Worm (Caenorhabditis elegans) whole organism, dauer: ENCODE results near the gene cyb-3.
"Not testable (repeated sequence)": the region's sequence is repeated elsewhere in the genome, so short reads cannot be mapped to it uniquely, and the experiment has no call there.

Experiments used
- unc-62 ChIP-seq: sonication (generic microtip); optimal IDR thresholded peaks from 2 replicates; lab custom pipeline; 2017; ENCODE audit warnings: missing biosample characterization, missing genetic modification reagents, missing genetic modification characterization

The cyb-3 gene

DNA sequence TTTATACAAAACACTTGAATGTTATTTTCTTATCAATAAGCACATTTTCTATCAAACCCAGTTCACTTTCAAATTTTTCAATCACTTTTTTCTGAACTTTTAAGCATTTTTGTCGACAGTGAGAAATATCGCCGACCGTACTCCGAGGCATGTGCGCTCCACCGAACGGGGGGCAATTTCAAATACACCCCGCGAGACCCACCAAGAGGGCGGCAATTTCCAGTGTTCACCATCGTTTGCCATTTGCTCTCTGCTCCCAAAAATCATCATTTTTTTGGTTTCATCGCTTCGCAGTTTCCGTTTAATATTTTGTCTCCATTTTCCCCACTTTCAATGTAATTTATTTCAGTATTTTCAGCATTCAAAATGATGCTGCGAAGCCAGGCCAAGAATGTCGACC lies at the start of gene cyb-3:
Gene cyb-3 (plus strand): TSS at position 350 of the 400 bp plus-strand sequence.
- no peak for TF ChIP-seq unc-62

DNA sequence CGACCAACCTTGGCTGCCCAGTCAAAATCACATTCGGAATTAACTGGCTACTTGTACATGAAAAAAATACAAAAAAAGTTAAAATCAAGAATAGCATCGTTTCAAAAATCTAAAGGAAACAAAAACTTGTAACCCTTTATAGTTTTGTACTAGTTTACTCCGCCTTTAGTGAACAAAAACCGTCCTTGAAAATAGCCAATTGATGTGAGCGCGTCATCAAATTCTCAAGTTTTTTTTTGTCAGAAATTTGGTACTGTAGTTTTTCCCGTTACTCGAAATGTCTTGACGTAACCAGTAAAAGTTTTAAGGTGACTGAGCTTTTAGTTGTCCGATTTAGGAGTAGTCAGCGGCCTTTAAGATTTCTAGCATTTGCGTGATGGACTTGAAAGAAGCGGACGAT lies 48.2 kb upstream of the cyb-3 start, which contains the start of gene C29F3.3:
Gene C29F3.3 (minus strand): TSS at position 101 of the 400 bp plus-strand sequence.
- no peak for TF ChIP-seq unc-62

DNA sequence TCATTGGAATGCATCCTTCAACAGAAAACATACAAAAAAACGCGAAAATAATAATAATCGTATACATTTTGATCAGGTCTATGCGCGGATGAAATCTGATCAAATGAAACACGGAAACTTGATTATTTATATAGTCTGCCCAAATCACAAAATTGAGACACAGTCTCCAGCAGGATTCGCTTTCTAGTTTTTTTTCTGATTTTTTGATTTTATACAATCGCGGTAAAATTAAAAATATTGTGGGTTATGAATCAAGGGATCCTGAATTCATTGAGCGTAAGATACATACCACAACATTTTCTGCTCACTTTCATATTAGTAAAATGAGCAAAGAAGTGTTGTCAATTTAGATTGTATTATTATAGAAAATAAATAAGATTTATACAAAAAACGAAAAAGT lies 46.5 kb upstream of the cyb-3 start, which contains the start of gene clec-230:
Gene clec-230 (minus strand): TSS at position 101 of the 400 bp plus-strand sequence.
- no peak for TF ChIP-seq unc-62

DNA sequence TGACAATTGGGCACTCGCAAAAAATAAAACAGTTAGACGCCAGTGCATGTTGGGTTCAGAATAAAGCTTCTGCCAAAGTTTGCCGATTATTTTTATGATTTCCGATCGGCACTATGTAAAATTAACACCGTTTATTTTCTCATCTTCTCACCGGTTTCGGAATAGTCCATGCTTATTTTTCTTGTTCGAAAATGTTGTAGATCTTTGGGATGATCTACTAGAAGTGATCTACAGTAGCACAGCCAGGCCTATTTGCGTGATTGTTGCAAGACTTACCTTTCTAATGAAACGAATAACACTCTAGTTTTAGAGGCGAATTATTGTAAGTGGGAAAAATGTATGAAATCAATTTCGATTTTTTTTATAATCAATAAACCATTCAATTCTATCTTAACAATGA lies 44.9 kb upstream of the cyb-3 start, which contains the start of gene clec-231:
Gene clec-231 (minus strand): TSS at position 101 of the 400 bp plus-strand sequence.
- no peak for TF ChIP-seq unc-62

DNA sequence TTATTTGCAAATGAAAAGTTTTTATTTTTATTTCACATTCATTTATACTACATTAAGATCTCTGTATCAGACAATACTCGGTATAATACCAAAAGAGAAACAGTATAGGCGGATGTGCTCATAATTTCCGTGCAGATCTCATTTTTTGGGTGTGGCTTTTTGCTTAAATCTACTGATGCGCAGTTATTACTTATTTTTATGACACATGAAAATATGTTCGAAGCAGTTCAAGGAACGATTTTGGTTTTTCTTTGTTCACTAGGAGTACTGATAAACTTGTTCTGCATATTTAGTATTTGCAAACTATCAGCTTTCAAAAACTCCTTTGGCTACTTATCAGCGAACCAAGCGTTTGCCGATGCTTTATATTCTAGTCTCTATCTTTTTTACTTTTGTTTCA lies 43.1 kb upstream of the cyb-3 start, which contains the start of gene srx-58:
Gene srx-58 (plus strand): TSS at position 301 of the 400 bp plus-strand sequence.
- TF ChIP-seq unc-62 = no peak

DNA sequence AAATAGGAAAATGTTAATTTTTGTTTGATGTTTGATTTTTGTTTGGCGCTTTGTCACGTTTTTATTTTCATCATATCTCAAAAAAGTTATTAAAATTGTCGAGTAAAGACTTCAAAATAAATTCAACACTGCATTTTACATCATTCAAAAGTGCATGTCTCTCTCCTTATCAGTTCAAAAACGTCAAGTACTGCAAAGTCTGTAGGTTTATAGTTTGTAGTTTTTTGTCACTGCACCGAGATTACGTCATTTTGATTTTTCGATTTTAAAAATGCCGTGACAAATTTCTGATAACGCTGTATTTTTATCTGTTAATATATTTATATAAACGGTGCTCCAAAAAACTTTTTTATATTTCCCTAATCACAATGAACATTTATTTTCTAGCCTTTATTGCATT lies 40.8 kb upstream of the cyb-3 start, which contains the start of gene C29F3.7:
Gene C29F3.7 (plus strand): TSS at position 254 of the 400 bp plus-strand sequence.
- no peak for TF ChIP-seq unc-62

DNA sequence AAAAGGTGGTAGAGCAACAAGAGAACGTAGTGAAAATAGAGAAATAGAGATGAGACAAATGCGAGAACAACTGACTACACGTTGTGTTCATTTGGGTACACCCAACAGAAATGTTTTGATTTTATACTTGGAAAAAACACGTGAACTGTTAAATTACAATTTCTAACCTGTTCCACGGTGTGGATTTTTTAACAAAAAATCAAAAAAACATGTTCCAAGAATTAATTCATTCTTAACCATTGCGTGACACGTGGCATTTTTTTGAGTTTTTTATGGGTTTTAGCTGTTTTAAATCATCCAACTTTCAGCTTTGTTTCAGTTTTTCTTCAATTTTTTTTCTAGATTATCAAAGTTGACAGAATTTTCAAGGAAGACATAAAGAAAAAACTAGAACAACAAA lies 34.1 kb upstream of the cyb-3 start, which contains the start of gene ech-1.1:
Gene ech-1.1 (minus strand): TSS at position 101 of the 400 bp plus-strand sequence.
- TF ChIP-seq unc-62 = not testable (repeated sequence)

DNA sequence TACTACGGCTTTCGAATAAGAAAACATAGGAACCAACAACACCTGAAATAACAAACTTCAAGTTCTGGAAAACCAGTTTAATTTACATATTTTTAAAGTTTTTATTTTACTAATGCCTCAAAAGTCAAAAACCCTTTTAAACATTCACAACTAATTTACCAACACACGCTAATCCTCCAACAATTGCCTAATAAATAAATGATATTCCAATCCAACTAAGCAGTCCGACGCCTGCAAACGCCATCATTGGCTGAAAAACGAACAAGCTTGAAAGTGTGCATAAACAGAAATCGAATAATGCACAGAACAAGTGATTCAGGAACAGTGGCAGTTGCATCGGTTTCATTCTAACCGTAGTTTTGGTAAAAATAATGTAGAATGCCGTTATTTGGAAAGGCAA lies 27.7 kb upstream of the cyb-3 start:
- TF ChIP-seq unc-62 = no peak

DNA sequence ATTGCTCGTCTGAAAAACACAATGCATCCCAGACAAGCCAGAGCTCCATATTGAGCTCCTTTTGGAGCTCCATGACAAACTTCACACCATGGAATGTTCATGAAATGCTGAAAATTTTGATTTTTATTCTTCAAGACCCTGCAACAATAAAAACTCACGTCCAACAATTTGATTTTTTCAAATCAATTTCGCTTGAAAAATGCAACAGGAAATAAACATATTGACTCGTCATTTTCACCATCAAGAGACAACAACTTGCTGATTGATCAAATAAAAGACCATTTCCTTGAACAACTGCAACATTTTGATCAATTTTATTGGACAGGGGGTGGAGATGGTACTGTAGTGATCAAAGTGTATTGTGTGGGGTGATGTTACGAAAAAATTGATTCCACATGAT lies 25.8 kb upstream of the cyb-3 start, which contains the start of gene nhr-269:
Gene nhr-269 (minus strand): TSS at position 101 of the 400 bp plus-strand sequence.
- TF ChIP-seq unc-62 = no peak

DNA sequence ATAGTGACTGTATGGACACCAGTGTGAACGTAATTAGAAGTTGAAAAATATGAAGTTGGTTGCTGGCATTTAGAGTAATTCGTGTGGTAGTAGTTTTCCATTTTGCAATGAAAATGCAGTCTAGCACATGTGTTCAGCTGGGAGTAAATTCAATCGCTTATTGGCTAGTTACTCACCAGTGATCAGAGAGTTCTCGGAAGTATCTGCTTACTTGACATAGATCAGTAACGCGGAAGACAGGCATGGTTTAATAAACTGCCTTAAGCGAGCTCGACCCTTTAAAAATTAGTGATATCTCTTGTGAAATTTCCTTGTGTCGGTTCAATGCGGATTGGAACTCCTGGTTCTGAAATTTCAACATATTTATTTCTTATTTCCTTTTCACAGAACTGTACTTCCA lies 19.3 kb upstream of the cyb-3 start, which contains the start of gene srh-52:
Gene srh-52 (minus strand): TSS at position 101 of the 400 bp plus-strand sequence.
- TF ChIP-seq unc-62 = no peak

DNA sequence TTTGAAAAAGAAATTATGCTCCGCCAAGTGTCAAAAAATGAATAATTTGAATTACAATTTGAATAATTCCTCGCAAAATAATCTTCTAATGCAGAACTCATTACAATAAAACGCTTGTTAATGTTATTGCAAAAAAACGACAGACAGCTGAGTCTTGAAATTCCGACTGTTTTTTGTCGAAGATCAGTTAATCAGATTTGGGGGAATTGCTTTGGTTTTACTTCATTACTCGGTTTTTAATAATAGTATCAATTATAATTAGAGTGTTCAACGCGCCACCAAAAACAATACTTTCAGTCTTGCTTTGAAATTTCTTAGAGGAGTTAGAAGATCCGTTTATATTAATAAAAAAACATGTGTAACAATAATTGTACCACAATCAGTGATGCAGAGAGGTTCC lies 17.6 kb upstream of the cyb-3 start, which contains the start of gene srh-122:
Gene srh-122 (minus strand): TSS at position 101 of the 400 bp plus-strand sequence.
- no peak for TF ChIP-seq unc-62

DNA sequence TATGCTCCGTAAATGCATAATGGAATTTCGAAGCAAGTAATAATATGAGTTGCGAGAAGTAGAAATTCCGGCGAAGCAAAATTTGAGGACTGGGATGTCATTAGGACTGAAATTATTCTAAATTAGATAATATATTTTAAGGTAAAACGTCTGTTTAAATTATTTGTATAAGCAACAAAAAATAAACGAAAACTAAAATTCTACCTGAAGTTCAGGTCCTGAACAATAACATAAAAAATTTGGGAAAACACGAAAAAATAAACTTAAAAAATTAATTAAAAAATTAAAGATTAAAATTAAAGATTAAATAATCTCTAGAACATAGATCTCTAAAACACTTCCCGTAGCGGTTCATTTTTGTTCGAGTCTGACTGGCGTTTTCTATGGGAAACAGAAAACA lies 15.7 kb upstream of the cyb-3 start, which contains the start of gene srh-251:
Gene srh-251 (minus strand): TSS at position 101 of the 400 bp plus-strand sequence.
- TF ChIP-seq unc-62 = no peak

DNA sequence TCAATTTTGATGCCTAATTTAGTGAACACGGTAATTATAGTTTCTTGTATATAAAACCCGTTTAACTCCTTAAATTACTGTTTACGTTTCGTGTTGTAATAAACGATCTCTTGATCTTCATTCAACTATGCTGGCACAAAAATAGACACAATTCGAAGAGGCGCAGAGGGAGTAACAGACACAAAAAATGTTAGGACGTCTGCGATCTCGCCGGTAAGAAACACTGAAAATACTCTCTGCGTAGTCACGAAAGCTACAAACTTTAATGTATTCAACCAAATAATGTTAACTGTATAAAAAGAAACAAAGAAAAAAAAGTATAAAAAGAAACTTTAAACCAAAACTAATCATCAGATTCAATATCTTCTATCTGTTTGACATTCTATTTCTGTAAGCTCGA lies 14.6 kb upstream of the cyb-3 start, which contains the start of gene dhs-23:
Gene dhs-23 (plus strand): TSS at position 363 of the 400 bp plus-strand sequence.
- no peak for TF ChIP-seq unc-62

DNA sequence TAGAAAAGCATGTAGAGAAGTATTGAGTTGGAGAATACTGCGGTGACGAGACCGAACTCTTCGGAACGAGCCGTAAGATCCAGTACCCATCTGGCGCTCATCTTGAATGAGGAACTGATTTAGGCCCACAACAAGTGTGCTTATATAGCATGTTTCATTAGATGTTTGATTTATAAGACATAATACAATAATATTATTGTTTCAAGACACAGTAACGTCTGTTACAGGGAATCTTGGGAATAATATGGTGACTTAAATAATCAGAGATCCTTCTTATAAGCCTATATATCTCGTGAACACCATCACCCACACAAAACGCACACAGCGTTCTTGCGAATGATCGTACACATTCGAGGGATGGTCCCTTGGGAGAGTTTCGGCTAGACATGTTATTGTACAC lies 11.8 kb upstream of the cyb-3 start, which contains the start of gene str-88:
Gene str-88 (minus strand): TSS at position 101 of the 400 bp plus-strand sequence.
- no peak for TF ChIP-seq unc-62

DNA sequence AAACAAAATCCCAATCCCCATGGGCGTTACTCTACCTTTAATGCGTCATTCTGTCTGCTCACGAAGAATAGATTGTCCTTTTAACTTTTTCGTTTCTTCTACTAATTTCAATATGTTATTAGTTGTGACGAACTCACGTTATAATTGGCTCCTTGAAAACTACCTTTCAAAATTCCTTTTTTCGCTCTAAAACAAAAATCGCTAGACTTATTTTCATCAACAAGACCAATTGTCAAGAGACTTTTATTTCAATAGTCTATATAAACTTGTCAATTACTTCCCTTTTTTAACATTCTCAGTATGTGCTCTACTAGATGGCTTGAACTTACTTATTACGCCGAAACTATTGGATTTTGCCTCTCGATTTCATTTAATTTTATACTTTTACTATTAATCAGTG lies 10.8 kb upstream of the cyb-3 start, which contains the start of gene str-102:
Gene str-102 (plus strand): TSS at position 301 of the 400 bp plus-strand sequence.
- no peak for TF ChIP-seq unc-62

DNA sequence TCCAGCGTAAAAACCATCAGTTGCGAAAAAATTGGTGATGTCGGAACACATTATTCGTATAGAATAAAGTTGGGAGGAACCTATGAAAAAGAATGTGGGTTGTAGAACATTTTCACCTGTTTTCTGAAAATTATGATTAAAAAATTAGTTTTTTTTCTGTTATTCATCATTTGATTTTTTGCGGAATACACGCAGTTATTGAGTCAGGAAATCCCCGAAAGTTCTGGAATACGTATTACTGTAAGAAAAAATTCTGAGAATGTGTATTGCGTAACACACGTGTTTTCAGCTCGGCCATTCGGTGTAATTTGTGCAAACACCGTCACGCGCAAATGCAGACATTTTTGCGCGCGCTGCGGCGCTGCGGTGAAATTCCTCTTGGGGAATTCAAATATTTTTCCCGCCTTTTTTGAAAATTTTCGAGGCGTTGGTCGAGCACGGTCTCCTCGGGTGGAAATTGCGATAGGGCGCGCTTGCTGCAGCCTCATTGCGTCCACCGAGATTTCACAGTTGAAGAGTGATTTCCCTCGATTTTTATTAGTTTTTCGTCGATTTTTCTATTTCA lies 6.6 kb upstream of the cyb-3 start, which contains the start of gene srh-170:
Gene srh-170 (minus strand): TSS at position 51 of the 565 bp plus-strand sequence.
- TF ChIP-seq unc-62 = no peak

DNA sequence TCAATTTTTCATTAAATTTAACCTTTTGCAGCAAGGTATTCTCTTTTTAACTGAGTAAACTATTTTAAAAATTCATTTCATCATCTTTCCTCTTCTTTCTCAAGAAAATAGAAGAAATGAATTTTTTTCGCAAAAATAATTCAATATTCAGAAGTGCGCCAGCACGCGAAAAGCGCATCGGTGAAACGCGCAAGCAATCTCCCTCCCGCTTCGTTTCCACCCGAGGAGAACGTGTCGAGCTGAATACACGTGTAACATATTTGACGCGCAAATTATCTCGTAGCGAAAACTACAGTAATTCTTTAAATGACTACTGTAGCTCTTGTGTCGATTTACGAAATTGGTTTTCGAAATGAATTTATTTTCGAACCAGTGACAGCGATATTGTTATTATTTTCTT lies 3.4 kb upstream of the cyb-3 start:
- TF ChIP-seq unc-62 = no peak

DNA sequence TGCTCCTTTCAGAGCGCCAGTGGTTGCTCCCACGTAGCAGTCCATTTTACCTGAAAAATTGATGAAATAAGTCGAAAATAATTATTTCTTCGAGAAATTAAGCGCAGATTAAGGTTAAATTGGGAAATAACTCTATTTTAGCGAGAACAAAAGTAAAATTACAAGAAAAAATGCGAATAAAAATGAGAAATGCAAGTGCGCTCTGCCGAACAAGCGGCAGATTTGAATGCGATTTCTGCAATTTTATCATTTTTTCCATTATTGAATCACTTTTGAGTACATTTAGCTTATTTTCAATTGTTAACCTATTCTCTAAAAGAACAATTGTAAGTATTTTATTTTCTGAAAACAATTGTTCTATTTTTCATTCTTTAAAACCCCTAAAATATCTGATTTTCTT lies 590 bp upstream of the cyb-3 start, which contains the start of gene T06E6.1:
Gene T06E6.1 (minus strand): TSS at position 56 of the 400 bp plus-strand sequence.
- TF ChIP-seq unc-62 = no peak
